Fruit fly (Drosophila melanogaster) whole organism, embryonic: ENCODE data around the gene CG2962.

Experiments used
- Atf-2 ChIP-seq: fragments of 200-800 bp; sonication (Bioruptor generic); optimal IDR thresholded peaks from 2 replicates; lab custom pipeline; 2016; ENCODE audit warnings: missing biosample characterization, missing genetic modification characterization
- CG1024 ChIP-seq: fragments of 200-800 bp; sonication (Bioruptor generic); IDR thresholded peaks from 2 replicates; pipeline ENCODE4 v1.3.6; 2022; ENCODE audit warnings: missing biosample characterization, missing genetic modification characterization
- CG10565 ChIP-seq: fragments of 200-800 bp; sonication (Bioruptor generic); optimal IDR thresholded peaks from 3 replicates; lab custom pipeline; 2016; ENCODE audit warnings: missing biosample characterization, mild to moderate bottlenecking, missing genetic modification characterization
- CG11696 ChIP-seq: fragments of 200-800 bp; sonication (Bioruptor generic); IDR thresholded peaks from 2 replicates; pipeline ENCODE4 v1.3.6; 2022; ENCODE audit warnings: missing biosample characterization, missing genetic modification characterization
- CG14441 ChIP-seq: fragments of 200-800 bp; sonication (Bioruptor generic); IDR thresholded peaks from 2 replicates; pipeline ENCODE4 v1.3.6; 2022; ENCODE audit warnings: missing biosample characterization, missing genetic modification characterization
- CG1602 ChIP-seq: fragments of 200-800 bp; sonication (Bioruptor generic); optimal IDR thresholded peaks from 3 replicates; lab custom pipeline; 2016; ENCODE audit warnings: missing biosample characterization, missing genetic modification characterization
- CG1792 ChIP-seq: fragments of 200-800 bp; sonication (Bioruptor generic); optimal IDR thresholded peaks from 2 replicates; lab custom pipeline; 2016; ENCODE audit warnings: missing biosample characterization, missing genetic modification characterization
- CG2202 ChIP-seq: fragments of 200-800 bp; sonication (Bioruptor generic); optimal IDR thresholded peaks from 2 replicates; lab custom pipeline; 2018; ENCODE audit warnings: missing biosample characterization, mild to moderate bottlenecking, missing genetic modification characterization
- CG30431 ChIP-seq: fragments of 200-800 bp; sonication (Bioruptor generic); optimal IDR thresholded peaks from 2 replicates; lab custom pipeline; 2017; ENCODE audit warnings: missing biosample characterization, missing genetic modification characterization
- CG3407 ChIP-seq: fragments of 200-800 bp; sonication (Bioruptor generic); optimal IDR thresholded peaks from 2 replicates; lab custom pipeline; 2018; ENCODE audit warnings: missing biosample characterization, mild to moderate bottlenecking, missing genetic modification characterization
- CG4617 ChIP-seq: fragments of 200-800 bp; sonication (Bioruptor generic); optimal IDR thresholded peaks from 3 replicates; lab custom pipeline; 2016; ENCODE audit warnings: missing biosample characterization, missing genetic modification characterization, borderline replicate concordance
- CG4820 ChIP-seq: fragments of 200-800 bp; sonication (Bioruptor generic); optimal IDR thresholded peaks from 3 replicates; lab custom pipeline; 2016; ENCODE audit warnings: missing biosample characterization, missing genetic modification characterization
- CoRest ChIP-seq: fragments of 200-800 bp; sonication (Bioruptor generic); optimal IDR thresholded peaks from 3 replicates; lab custom pipeline; 2018; ENCODE audit warnings: missing biosample characterization, mild to moderate bottlenecking, missing genetic modification characterization, moderate library complexity
- Dfd ChIP-seq, 2 experiments: fragments of >200 bp; optimal IDR thresholded peaks; 2 replicates each; lab custom pipeline; 2017; ENCODE audit warnings: missing biosample characterization in 2 of 2, missing genetic modification characterization in 2 of 2
- Gsc ChIP-seq: fragments of 200-800 bp; sonication (Bioruptor generic); IDR thresholded peaks from 2 replicates; pipeline ENCODE4 v1.3.6; 2022; ENCODE audit warnings: missing biosample characterization, missing genetic modification characterization
- Hey ChIP-seq: fragments of 200-800 bp; sonication (Bioruptor generic); optimal IDR thresholded peaks from 3 replicates; lab custom pipeline; 2018; ENCODE audit warnings: missing biosample characterization, mild to moderate bottlenecking, missing genetic modification characterization
- HmgD ChIP-seq: fragments of 200-800 bp; sonication (Bioruptor generic); optimal IDR thresholded peaks from 3 replicates; lab custom pipeline; 2016; ENCODE audit warnings: missing biosample characterization, missing genetic modification characterization
- Jarid2 ChIP-seq: fragments of 200-800 bp; sonication (Bioruptor generic); optimal IDR thresholded peaks from 3 replicates; lab custom pipeline; 2017; ENCODE audit warnings: mild to moderate bottlenecking, missing biosample characterization, missing genetic modification reagents, missing genetic modification characterization
- MBD-R2 ChIP-seq: fragments of 200-800 bp; sonication (Bioruptor generic); IDR thresholded peaks from 2 replicates; pipeline ENCODE4 v1.3.6; 2022; ENCODE audit warnings: missing biosample characterization, missing genetic modification characterization
- NC2α ChIP-seq: fragments of 200-800 bp; sonication (Bioruptor generic); optimal IDR thresholded peaks from 2 replicates; lab custom pipeline; 2016; ENCODE audit warnings: missing biosample characterization, missing genetic modification characterization
- NfI ChIP-seq: fragments of 200-800 bp; sonication (Bioruptor generic); optimal IDR thresholded peaks from 3 replicates; lab custom pipeline; 2018; ENCODE audit warnings: missing biosample characterization, mild to moderate bottlenecking, missing genetic modification characterization, moderate library complexity
- Spps ChIP-seq: fragments of 200-800 bp; sonication (Bioruptor generic); optimal IDR thresholded peaks from 2 replicates; lab custom pipeline; 2018; ENCODE audit warnings: missing biosample characterization, mild to moderate bottlenecking, missing genetic modification characterization
- Xrp1 ChIP-seq: fragments of 200-800 bp; sonication (Bioruptor generic); IDR thresholded peaks from 2 replicates; pipeline ENCODE4 v1.3.6; 2022; ENCODE audit warnings: missing biosample characterization, missing genetic modification characterization
- aop ChIP-seq: fragments of 200-800 bp; sonication (Bioruptor generic); IDR thresholded peaks from 2 replicates; pipeline ENCODE4 v1.3.6; 2022; ENCODE audit warnings: missing biosample characterization, missing genetic modification characterization
- ara ChIP-seq: fragments of 200-800 bp; sonication (Bioruptor generic); IDR thresholded peaks from 2 replicates; pipeline ENCODE4 v1.3.6; 2022; ENCODE audit warnings: missing biosample characterization, missing genetic modification characterization
- bsh ChIP-seq, 2 experiments: fragments of 200-800 bp; sonication (Bioruptor generic); optimal IDR thresholded peaks; 2 replicates each; lab custom pipeline; 2017 to 2018; ENCODE audit warnings: mild to moderate bottlenecking in 2 of 2, missing biosample characterization in 2 of 2, missing genetic modification characterization in 2 of 2, moderate library complexity in 1 of 2
- cas ChIP-seq: fragments of 200-800 bp; sonication (Bioruptor generic); IDR thresholded peaks from 2 replicates; pipeline ENCODE4 v1.3.6; 2022; ENCODE audit warnings: missing biosample characterization, missing genetic modification characterization
- cg ChIP-seq: fragments of 200-800 bp; sonication (Bioruptor generic); optimal IDR thresholded peaks from 3 replicates; lab custom pipeline; 2019; ENCODE audit warnings: missing biosample characterization, mild to moderate bottlenecking, missing genetic modification characterization, moderate library complexity
- corto ChIP-seq: fragments of 200-800 bp; sonication (Bioruptor generic); optimal IDR thresholded peaks from 2 replicates; lab custom pipeline; 2016; ENCODE audit warnings: missing biosample characterization, mild to moderate bottlenecking, missing genetic modification characterization, moderate library complexity
- crol ChIP-seq: fragments of 200-800 bp; sonication (Bioruptor generic); IDR thresholded peaks from 2 replicates; pipeline ENCODE4 v1.3.6; 2022; ENCODE audit warnings: missing biosample characterization, missing genetic modification characterization
- crp ChIP-seq, 2 experiments: fragments of 200-800 bp; sonication (Bioruptor generic); optimal IDR thresholded peaks; 2 replicates in 1 of 2; 3 replicates in 1 of 2; lab custom pipeline; 2017; ENCODE audit warnings: missing biosample characterization in 2 of 2, missing genetic modification characterization in 2 of 2, mild to moderate bottlenecking in 1 of 2, moderate library complexity in 1 of 2
- exex ChIP-seq: fragments of 200-800 bp; sonication (Bioruptor generic); optimal IDR thresholded peaks from 4 replicates; lab custom pipeline; 2018; ENCODE audit warnings: missing biosample characterization, mild to moderate bottlenecking, missing genetic modification characterization, moderate library complexity
- fd96Cb ChIP-seq: fragments of 200-800 bp; sonication (Bioruptor generic); optimal IDR thresholded peaks from 2 replicates; lab custom pipeline; 2018; ENCODE audit warnings: missing biosample characterization, mild to moderate bottlenecking, missing genetic modification characterization, moderate library complexity
- fru ChIP-seq: fragments of >200 bp; optimal IDR thresholded peaks from 2 replicates; lab custom pipeline; 2017
- gem ChIP-seq: fragments of 200-800 bp; sonication (Bioruptor generic); optimal IDR thresholded peaks from 2 replicates; lab custom pipeline; 2019; ENCODE audit warnings: missing biosample characterization, mild to moderate bottlenecking, missing genetic modification characterization, moderate library complexity
- grn ChIP-seq: fragments of 200-800 bp; sonication (Bioruptor generic); optimal IDR thresholded peaks from 3 replicates; lab custom pipeline; 2017; ENCODE audit warnings: missing biosample characterization, missing genetic modification characterization
- mam ChIP-seq: fragments of 200-800 bp; sonication (Bioruptor generic); optimal IDR thresholded peaks from 3 replicates; lab custom pipeline; 2016; ENCODE audit warnings: missing biosample characterization, missing genetic modification characterization
- pb ChIP-seq: fragments of 200-800 bp; sonication (Bioruptor generic); optimal IDR thresholded peaks from 3 replicates; lab custom pipeline; 2016; ENCODE audit warnings: missing biosample characterization, missing genetic modification characterization
- pnt ChIP-seq: fragments of 200-800 bp; sonication (Bioruptor generic); optimal IDR thresholded peaks from 3 replicates; lab custom pipeline; 2016; ENCODE audit warnings: missing biosample characterization, missing genetic modification characterization
- psq ChIP-seq: fragments of 200-800 bp; sonication (Bioruptor generic); optimal IDR thresholded peaks from 2 replicates; lab custom pipeline; 2017; ENCODE audit warnings: missing biosample characterization, missing genetic modification characterization
- salm ChIP-seq: fragments of 200-800 bp; sonication (Bioruptor generic); optimal IDR thresholded peaks from 2 replicates; lab custom pipeline; 2018; ENCODE audit warnings: missing biosample characterization, mild to moderate bottlenecking, missing genetic modification characterization
- sim ChIP-seq: fragments of 200-800 bp; sonication (Bioruptor generic); IDR thresholded peaks from 2 replicates; pipeline ENCODE4 v1.3.6; 2022; ENCODE audit warnings: missing biosample characterization, missing genetic modification characterization
- sqz ChIP-seq: fragments of 200-800 bp; sonication (Bioruptor generic); optimal IDR thresholded peaks from 3 replicates; lab custom pipeline; 2018; ENCODE audit warnings: missing biosample characterization, mild to moderate bottlenecking, missing genetic modification characterization
- sr ChIP-seq: fragments of 200-800 bp; sonication (Bioruptor generic); IDR thresholded peaks from 3 replicates; pipeline ENCODE4 v1.3.6; 2022; ENCODE audit warnings: missing biosample characterization, missing genetic modification characterization
- sug ChIP-seq: fragments of 200-800 bp; optimal IDR thresholded peaks from 2 replicates; lab custom pipeline; 2019; ENCODE audit warnings: missing biosample characterization, mild to moderate bottlenecking, missing genetic modification characterization, moderate library complexity
- tin ChIP-seq: fragments of 200-800 bp; sonication (Bioruptor generic); optimal IDR thresholded peaks from 3 replicates; lab custom pipeline; 2016; ENCODE audit warnings: missing biosample characterization, missing genetic modification characterization
- tio ChIP-seq: fragments of 200-800 bp; sonication (Bioruptor generic); optimal IDR thresholded peaks from 2 replicates; lab custom pipeline; 2017; ENCODE audit warnings: missing biosample characterization, missing genetic modification characterization, inconsistent platforms
- yki ChIP-seq: fragments of >200 bp; optimal IDR thresholded peaks from 3 replicates; lab custom pipeline; 2018
- zen2 ChIP-seq: fragments of 200-800 bp; sonication (Bioruptor generic); IDR thresholded peaks from 3 replicates; pipeline ENCODE4 v1.3.6; 2022; ENCODE audit warnings: missing biosample characterization, missing genetic modification characterization; ENCODE audit not compliant: partially characterized antibody
- zfh1 ChIP-seq: fragments of 200-800 bp; sonication (Bioruptor generic); IDR thresholded peaks from 3 replicates; pipeline ENCODE4 v1.3.6; 2022; ENCODE audit warnings: missing biosample characterization, missing genetic modification characterization

The CG2962 gene

dm6 chrX:10265213-10266017, 49.0 kb upstream of the CG2962 start, which contains the start of gene CG12643 (continued):
- TF ChIP-seq CG30431 (GFP tag; lab: Kevin White, UChicago) (peak; percentile 84), CG2202 (tag; lab: Kevin White, UChicago) (peak; percentile 52), gem (tag; lab: Kevin White, UChicago) (peak; percentile 89), crp (GFP tag; optimal IDR thresholded peaks at IDR 0.05; lab: Kevin White, UChicago) (peak in 1 of 2 experiments; percentile 53), MBD-R2 (GFP tag; lab: Robert Waterston, UW) (peak; percentile 66), tio (peak; percentile 83), Gsc (peak; percentile 86), grn (GFP tag; lab: Kevin White, UChicago) (peak; percentile 49), exex (tag; lab: Kevin White, UChicago) (peak; percentile 49), CG14441 (peak; percentile 93), fd96Cb (tag; lab: Kevin White, UChicago) (peak; percentile 92), zfh1 (GFP tag; lab: Robert Waterston, UW) (peak; percentile 96), fru (lab: Kevin White, UChicago) (no peak), sim (GFP tag; lab: Robert Waterston, UW) (peak; percentile 74; the same call in 1 of the 2 replicates), Atf-2 (peak; percentile 84), NfI (GFP tag; lab: Kevin White, UChicago) (peak; percentile 86), ara (peak; percentile 82), yki (no peak), zen2 (GFP tag; lab: Robert Waterston, UW) (no peak), Jarid2 (GFP tag; lab: Kevin White, UChicago) (peak; percentile 17), psq (GFP tag; lab: Kevin White, UChicago) (peak; percentile 70), corto (peak; percentile 75), NC2α (peak; percentile 92), Xrp1 (GFP tag; lab: Robert Waterston, UW) (peak; percentile 89), pnt (peak; percentile 93), CG1024 (GFP tag; lab: Robert Waterston, UW) (peak; percentile 89), sug (tag; lab: Kevin White, UChicago) (peak; percentile 81), sqz (GFP tag; lab: Kevin White, UChicago) (peak; percentile 69), CG11696 (GFP tag; lab: Robert Waterston, UW) (peak; percentile 72), tin (peak; percentile 94), cas (GFP tag; lab: Robert Waterston, UW) (no peak), CoRest (tag; lab: Kevin White, UChicago) (peak; percentile 91), mam (GFP tag; lab: Kevin White, UChicago) (peak; percentile 91), CG3407 (peak; percentile 85), Dfd (GFP tag; optimal IDR thresholded peaks at IDR 0.05; lab: Kevin White, UChicago) (no peak), aop (GFP tag; lab: Robert Waterston, UW) (peak; percentile 68; the same call in 1 of the 2 replicates), CG1792 (GFP tag; lab: Kevin White, UChicago) (peak; percentile 90), pb (GFP tag; lab: Kevin White, UChicago) (peak; percentile 94), bsh (GFP tag; optimal IDR thresholded peaks at IDR 0.05; lab: Kevin White, UChicago) (peak; percentile 72 to 93), CG4820 (GFP tag; lab: Kevin White, UChicago) (peak; percentile 90), crol (peak; percentile 59; the same call in 1 of the 2 replicates), Spps (peak; percentile 64), HmgD (GFP tag; lab: Kevin White, UChicago) (peak; percentile 94), CG4617 (GFP tag; lab: Kevin White, UChicago) (peak; percentile 76), salm (tag; lab: Kevin White, UChicago) (peak; percentile 61), cg (GFP tag; lab: Kevin White, UChicago) (peak; percentile 67), Hey (tag; lab: Kevin White, UChicago) (peak; percentile 26), sr (GFP tag; lab: Robert Waterston, UW) (peak; percentile 92), CG1602 (GFP tag; lab: Kevin White, UChicago) (peak; percentile 81), CG10565 (GFP tag; lab: Kevin White, UChicago) (peak; percentile 85)
